Worm (Caenorhabditis elegans): ENCODE results near the gene F58H1.5.

- no peak for TF ChIP-seq ceh-19 (GFP tag; optimal IDR thresholded peaks at IDR 0.05)
- no peak for TF ChIP-seq ama-1 (optimal IDR thresholded peaks at IDR 0.05)
- TF ChIP-seq pqm-1 (tag; optimal IDR thresholded peaks at IDR 0.05) = no peak
- TF ChIP-seq ceh-6 (GFP tag; optimal IDR thresholded peaks at IDR 0.05) = no peak
- no peak for TF ChIP-seq unc-86 (tag; optimal IDR thresholded peaks at IDR 0.05)
- no peak for TF ChIP-seq unc-55 (GFP tag; optimal IDR thresholded peaks at IDR 0.05)
- TF ChIP-seq ceh-48 (tag; optimal IDR thresholded peaks at IDR 0.05) = no peak
- no peak for TF ChIP-seq hlh-6 (tag; optimal IDR thresholded peaks at IDR 0.05)
These were observed 14.5 kb upstream of the F58H1.5 start for ce11 chrV:11943737-11944136.

Measured in whole organism, late embryonic.